Fruit fly (Drosophila melanogaster): ENCODE results near the gene RPA2.

The RPA2 gene

dm6 chr2L:20909301-20909700 lies 16.6 kb downstream of the RPA2 start:
- TF ChIP-seq Crg-1 (GFP tag; optimal IDR thresholded peaks at IDR 0.05) (no peak), tj (GFP tag; optimal IDR thresholded peaks at IDR 0.05) (peak; percentile 96)

- peak; percentile 97 for TF ChIP-seq tj (GFP tag; optimal IDR thresholded peaks at IDR 0.05)
- TF ChIP-seq bab1 (GFP tag; optimal IDR thresholded peaks at IDR 0.05) = peak; percentile 4
- TF ChIP-seq Mnt (GFP tag; optimal IDR thresholded peaks at IDR 0.05) = no peak
Observed at dm6 chr2L:20907995-20908654, 17.8 kb downstream of the RPA2 start.

- TF ChIP-seq CG12768 (GFP tag; optimal IDR thresholded peaks at IDR 0.05) (peak; percentile 20), CG7045 (GFP tag; optimal IDR thresholded peaks at IDR 0.05) (no peak), tj (GFP tag; optimal IDR thresholded peaks at IDR 0.05) (peak; percentile 92)
Observed at dm6 chr2L:20905025-20905424, 20.9 kb downstream of the RPA2 start.

dm6 chr2L:20904327-20904726 lies 21.6 kb downstream of the RPA2 start:
- TF ChIP-seq ovo (GFP tag; optimal IDR thresholded peaks at IDR 0.05) (no peak), kay (GFP tag; ENCODE audit: borderline replicate concordance) (peak; percentile 40), CG1620 (GFP tag; optimal IDR thresholded peaks at IDR 0.05) (no peak)

- TF ChIP-seq kay (GFP tag; ENCODE audit: borderline replicate concordance) = peak; percentile 58
- TF ChIP-seq CG11617 (GFP tag; optimal IDR thresholded peaks at IDR 0.05) = no peak
Observed at dm6 chr2L:20898478-20899075, 27.4 kb downstream of the RPA2 start.

- peak; percentile 52 for TF ChIP-seq Crg-1 (GFP tag; optimal IDR thresholded peaks at IDR 0.05)
- peak; percentile 31 for TF ChIP-seq CG33017 (tag; optimal IDR thresholded peaks at IDR 0.05)
- no peak for TF ChIP-seq Clk (GFP tag; optimal IDR thresholded peaks at IDR 0.05)
- TF ChIP-seq CG1620 (GFP tag; optimal IDR thresholded peaks at IDR 0.05) = no peak
- no peak for TF ChIP-seq Hr96 (GFP tag; optimal IDR thresholded peaks at IDR 0.05)
- peak; percentile 76 for TF ChIP-seq kay (GFP tag; ENCODE audit: borderline replicate concordance)
- no peak for TF ChIP-seq CG12768 (GFP tag; optimal IDR thresholded peaks at IDR 0.05)
- peak; percentile 19 for TF ChIP-seq CG7101 (tag; optimal IDR thresholded peaks at IDR 0.05)
- peak; percentile 4 for TF ChIP-seq tj (GFP tag; optimal IDR thresholded peaks at IDR 0.05)
- no peak for TF ChIP-seq toe (GFP tag; optimal IDR thresholded peaks at IDR 0.05)
- TF ChIP-seq bab1 (GFP tag; optimal IDR thresholded peaks at IDR 0.05) = no peak
- peak; percentile 37 for TF ChIP-seq CG7045 (GFP tag; optimal IDR thresholded peaks at IDR 0.05)
- peak; percentile 37 for TF ChIP-seq Mnt (GFP tag; optimal IDR thresholded peaks at IDR 0.05)
- TF ChIP-seq CG14711 (tag; optimal IDR thresholded peaks at IDR 0.05) = no peak
Observed at dm6 chr2L:20896681-20897341, 29.1 kb downstream of the RPA2 start.

- TF ChIP-seq tj (GFP tag; optimal IDR thresholded peaks at IDR 0.05) (no peak), Clk (GFP tag; optimal IDR thresholded peaks at IDR 0.05) (no peak), CG14711 (tag; optimal IDR thresholded peaks at IDR 0.05) (peak; percentile 92), kay (GFP tag; ENCODE audit: borderline replicate concordance) (no peak), ovo (GFP tag; optimal IDR thresholded peaks at IDR 0.05) (no peak), cnc (optimal IDR thresholded peaks at IDR 0.05) (no peak)
Observed at dm6 chr2L:20891188-20891587, 34.8 kb downstream of the RPA2 start.

dm6 chr2L:20889857-20890606 lies 35.9 kb downstream of the RPA2 start:
- peak; percentile 42 for TF ChIP-seq cic (GFP tag; optimal IDR thresholded peaks at IDR 0.05)
- no peak for TF ChIP-seq toe (GFP tag; optimal IDR thresholded peaks at IDR 0.05)
- TF ChIP-seq CG7101 (tag; optimal IDR thresholded peaks at IDR 0.05) = peak; percentile 10
- peak; percentile 70 for TF ChIP-seq CG12768 (GFP tag; optimal IDR thresholded peaks at IDR 0.05)
